Worm (Caenorhabditis elegans): ENCODE data around the gene C01G5.4.

ce11 chrIV:6547397-6547796, 15.8 kb downstream of the C01G5.4 start:
- TF ChIP-seq tbx-8 (GFP tag; optimal IDR thresholded peaks at IDR 0.05) (no peak), elt-3 (tag; optimal IDR thresholded peaks at IDR 0.05) (no peak), ceh-83 (GFP tag; optimal IDR thresholded peaks at IDR 0.05) (no peak), bed-3 (GFP tag; optimal IDR thresholded peaks at IDR 0.05) (no peak), sptf-1 (tag; optimal IDR thresholded peaks at IDR 0.05) (no peak), lin-13 (tag; optimal IDR thresholded peaks at IDR 0.05) (no peak), snpc-4 (tag; optimal IDR thresholded peaks at IDR 0.05) (no peak), nhr-76 (tag; optimal IDR thresholded peaks at IDR 0.05) (no peak), nhr-2 (tag; optimal IDR thresholded peaks at IDR 0.05) (no peak)

Measured in whole organism, mixed stage, embryonic.